Fruit fly (Drosophila melanogaster): ENCODE results near the gene crp.
A peak's percentile ranks its signal among the peaks of the same experiment; 100 is the strongest.

crp gene

DNA sequence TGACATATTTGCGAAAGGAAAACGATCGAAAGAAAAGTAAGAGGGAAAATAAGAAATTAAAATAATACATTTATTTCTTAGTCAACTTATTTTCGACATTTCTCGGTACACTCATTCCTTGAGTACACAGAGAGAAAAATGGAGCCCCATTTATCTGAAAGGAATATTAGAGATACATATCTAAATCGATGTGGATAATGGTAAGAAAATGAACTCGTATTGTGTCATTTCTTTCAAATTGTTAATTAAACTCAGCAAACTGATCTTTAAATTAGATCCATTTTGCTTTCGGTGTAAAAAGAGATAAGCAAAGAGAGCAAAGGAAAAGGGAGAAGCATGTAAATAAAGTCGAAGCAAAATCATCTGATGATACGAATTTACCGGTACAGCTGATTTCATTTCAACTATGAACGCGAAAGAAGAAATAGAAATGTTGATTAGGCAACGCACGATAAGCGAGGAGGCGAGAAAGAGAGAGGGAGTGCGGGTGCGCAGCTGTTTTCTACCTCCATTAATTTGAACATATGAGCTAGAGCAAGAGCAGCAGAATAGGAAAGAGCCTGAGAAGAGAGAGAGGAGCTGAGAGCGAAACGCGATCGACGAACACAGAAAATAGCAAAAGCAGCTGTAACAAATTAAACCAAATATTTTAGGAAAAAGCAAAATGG lies 1.7 kb downstream of the crp start:
- TF ChIP-seq CG14050 (GFP tag; IDR thresholded peaks at IDR 0.05) (no peak), sens-2 (GFP tag; IDR thresholded peaks at IDR 0.05) (no peak), da (GFP tag; optimal IDR thresholded peaks at IDR 0.05) (peak; percentile 38), pzg (GFP tag; optimal IDR thresholded peaks at IDR 0.05) (peak; percentile 3), dmrt99B (tag; optimal IDR thresholded peaks at IDR 0.05) (peak; percentile 91), zfh1 (GFP tag; IDR thresholded peaks at IDR 0.05) (no peak), Fer1 (GFP tag; optimal IDR thresholded peaks at IDR 0.05) (peak; percentile 79), Camta (GFP tag; optimal IDR thresholded peaks at IDR 0.05) (peak; percentile 81), corto (GFP tag; optimal IDR thresholded peaks at IDR 0.05) (peak; percentile 77), CG10462 (GFP tag; optimal IDR thresholded peaks at IDR 0.05) (peak; percentile 64), Fer3 (tag; optimal IDR thresholded peaks at IDR 0.05) (peak; percentile 92), CG7987 (GFP tag; optimal IDR thresholded peaks at IDR 0.05) (peak; percentile 77), Rx (GFP tag; IDR thresholded peaks at IDR 0.05) (no peak), CG8359 (GFP tag; optimal IDR thresholded peaks at IDR 0.05; ENCODE audit: borderline replicate concordance) (peak; percentile 78), Nf-YB (GFP tag; optimal IDR thresholded peaks at IDR 0.05) (peak; percentile 63), rib (GFP tag; IDR thresholded peaks at IDR 0.05) (no peak), CG4854 (GFP tag; optimal IDR thresholded peaks at IDR 0.05) (peak; percentile 82), CG8924 (tag; optimal IDR thresholded peaks at IDR 0.05) (peak; percentile 84), HLHmδ (GFP tag; optimal IDR thresholded peaks at IDR 0.05) (no peak), CG42726 (GFP tag; IDR thresholded peaks at IDR 0.05; ENCODE audit: partially characterized antibody) (no peak), CG14710 (tag; optimal IDR thresholded peaks at IDR 0.05) (peak; percentile 79), CG7786 (GFP tag; optimal IDR thresholded peaks at IDR 0.05) (peak; percentile 93), ftz-f1 (GFP tag; optimal IDR thresholded peaks at IDR 0.05) (no peak), insv (GFP tag; optimal IDR thresholded peaks at IDR 0.05) (no peak), CG6683 (GFP tag; optimal IDR thresholded peaks at IDR 0.05) (peak; percentile 33), bigmax (GFP tag; optimal IDR thresholded peaks at IDR 0.05) (peak; percentile 36), CG2712 (tag; optimal IDR thresholded peaks at IDR 0.05) (peak; percentile 93), gcm (GFP tag; optimal IDR thresholded peaks at IDR 0.05) (peak; percentile 82), CG9817 (tag; optimal IDR thresholded peaks at IDR 0.05) (peak; percentile 82), sima (GFP tag; optimal IDR thresholded peaks at IDR 0.05) (peak; percentile 60), croc (GFP tag; conservative IDR thresholded peaks at IDR 0.05) (peak; percentile 82), disco-r (GFP tag; optimal IDR thresholded peaks at IDR 0.05) (peak; percentile 70), en (GFP tag; optimal IDR thresholded peaks at IDR 0.05) (peak; percentile 67), bsh (GFP tag; optimal IDR thresholded peaks at IDR 0.05) (peak; percentile 2 to 92), vfl (GFP tag; optimal IDR thresholded peaks at IDR 0.05) (peak; percentile 79), NC2β (GFP tag; optimal IDR thresholded peaks at IDR 0.05) (peak; percentile 85), her (GFP tag; optimal IDR thresholded peaks at IDR 0.05) (peak; percentile 87), CG6689 (GFP tag; IDR thresholded peaks at IDR 0.05) (no peak), CG4424 (GFP tag; optimal IDR thresholded peaks at IDR 0.05) (peak; percentile 83), lola (GFP tag; optimal IDR thresholded peaks at IDR 0.05) (peak in 1 of 3 experiments; percentile 80), Abd-B (GFP tag; optimal IDR thresholded peaks at IDR 0.05) (peak; percentile 88), Rfx (GFP tag; IDR thresholded peaks at IDR 0.05) (no peak), CG14014 (GFP tag; IDR thresholded peaks at IDR 0.05) (no peak), Atf-2 (GFP tag; optimal IDR thresholded peaks at IDR 0.05) (peak; percentile 81), CG3847 (GFP tag; IDR thresholded peaks at IDR 0.05) (no peak), cwo (GFP tag; optimal IDR thresholded peaks at IDR 0.05) (peak; percentile 56), CG30431 (GFP tag; optimal IDR thresholded peaks at IDR 0.05) (peak; percentile 87), Dip3 (GFP tag; optimal IDR thresholded peaks at IDR 0.05) (peak; percentile 86), CG9727 (GFP tag; optimal IDR thresholded peaks at IDR 0.05) (peak; percentile 77)

Data from whole organism, embryonic.